Fruit fly (Drosophila melanogaster) whole organism, embryonic: ENCODE results near the gene Apoltp.

Source experiments
- Ada2b ChIP-seq: fragments of 200-800 bp; sonication (Bioruptor generic); IDR thresholded peaks from 2 replicates; pipeline ENCODE4 v1.3.6; 2022; ENCODE audit warnings: missing biosample characterization, missing genetic modification characterization
- Asciz ChIP-seq: fragments of 200-800 bp; sonication (Bioruptor generic); optimal IDR thresholded peaks from 2 replicates; lab custom pipeline; 2017; ENCODE audit warnings: missing biosample characterization, mild to moderate bottlenecking, missing genetic modification characterization, missing genetic modification reagents
- Atf6 ChIP-seq: fragments of 200-800 bp; sonication (Bioruptor generic); IDR thresholded peaks from 2 replicates; pipeline ENCODE4 v1.3.6; 2022; ENCODE audit warnings: missing biosample characterization, missing genetic modification characterization
- B-H2 ChIP-seq: fragments of 200-800 bp; sonication (Bioruptor generic); optimal IDR thresholded peaks from 2 replicates; lab custom pipeline; 2018; ENCODE audit warnings: missing biosample characterization, mild to moderate bottlenecking, missing genetic modification characterization
- Blimp-1 ChIP-seq: fragments of 200-800 bp; sonication (Bioruptor generic); optimal IDR thresholded peaks from 3 replicates; lab custom pipeline; 2018; ENCODE audit warnings: missing biosample characterization, missing genetic modification characterization, mild to moderate bottlenecking, moderate library complexity, missing genetic modification reagents
- CG10543 ChIP-seq: fragments of 200-800 bp; sonication (Bioruptor generic); optimal IDR thresholded peaks from 3 replicates; lab custom pipeline; 2017; ENCODE audit warnings: missing biosample characterization, mild to moderate bottlenecking, missing genetic modification characterization, moderate library complexity
- CG10654 ChIP-seq: fragments of 200-800 bp; sonication (Bioruptor generic); optimal IDR thresholded peaks from 2 replicates; lab custom pipeline; 2016; ENCODE audit warnings: missing biosample characterization, missing genetic modification characterization
- CG10979 ChIP-seq: fragments of 200-800 bp; sonication (Bioruptor generic); optimal IDR thresholded peaks from 2 replicates; lab custom pipeline; 2018; ENCODE audit warnings: missing biosample characterization, mild to moderate bottlenecking, missing genetic modification characterization, moderate library complexity
- CG11504 ChIP-seq: fragments of 200-800 bp; sonication (Bioruptor generic); optimal IDR thresholded peaks from 3 replicates; lab custom pipeline; 2019; ENCODE audit warnings: missing biosample characterization, mild to moderate bottlenecking, missing genetic modification characterization, moderate library complexity
- CG11695 ChIP-seq: fragments of 200-800 bp; sonication (Bioruptor generic); IDR thresholded peaks from 3 replicates; pipeline ENCODE4 v1.3.6; 2022; ENCODE audit warnings: missing biosample characterization, missing genetic modification characterization
- CG11696 ChIP-seq: fragments of 200-800 bp; sonication (Bioruptor generic); IDR thresholded peaks from 2 replicates; pipeline ENCODE4 v1.3.6; 2022; ENCODE audit warnings: missing biosample characterization, missing genetic modification characterization
- CG14050 ChIP-seq: fragments of 200-800 bp; sonication (Bioruptor generic); IDR thresholded peaks from 3 replicates; pipeline ENCODE4 v1.3.6; 2022; ENCODE audit warnings: missing biosample characterization, missing genetic modification characterization
- CG15073 ChIP-seq: fragments of 200-800 bp; sonication (Bioruptor generic); optimal IDR thresholded peaks from 2 replicates; lab custom pipeline; 2016; ENCODE audit warnings: missing biosample characterization, missing genetic modification characterization
- CG17359 ChIP-seq: fragments of 200-800 bp; sonication (Bioruptor generic); optimal IDR thresholded peaks from 3 replicates; lab custom pipeline; 2018; ENCODE audit warnings: missing biosample characterization, mild to moderate bottlenecking, missing genetic modification characterization, moderate library complexity
- CG17612 ChIP-seq: fragments of 200-800 bp; sonication (Bioruptor generic); IDR thresholded peaks from 2 replicates; pipeline ENCODE4 v1.3.6; 2022; ENCODE audit warnings: missing biosample characterization, missing genetic modification characterization
- CG2889 ChIP-seq: fragments of 200-800 bp; sonication (Bioruptor generic); IDR thresholded peaks from 3 replicates; pipeline ENCODE4 v1.3.6; 2022; ENCODE audit warnings: missing biosample characterization, missing genetic modification characterization
- CG3065 ChIP-seq: fragments of 200-800 bp; sonication (Bioruptor generic); optimal IDR thresholded peaks from 2 replicates; lab custom pipeline; 2016; ENCODE audit warnings: missing biosample characterization, missing genetic modification characterization
- CG31441 ChIP-seq: fragments of 200-800 bp; sonication (Bioruptor generic); IDR thresholded peaks from 2 replicates; pipeline ENCODE4 v1.3.6; 2022; ENCODE audit warnings: missing biosample characterization, missing genetic modification characterization
- CG3726 ChIP-seq: fragments of 200-800 bp; sonication (Bioruptor generic); IDR thresholded peaks from 3 replicates; pipeline ENCODE4, ENCODE4 v1.3.6; 2022; ENCODE audit warnings: missing biosample characterization, missing genetic modification characterization
- CG4707 ChIP-seq: fragments of 200-800 bp; sonication (Bioruptor generic); optimal IDR thresholded peaks from 2 replicates; lab custom pipeline; 2018; ENCODE audit warnings: missing biosample characterization, mild to moderate bottlenecking, missing genetic modification characterization, moderate library complexity
- CG6765 ChIP-seq: fragments of 200-800 bp; sonication (Bioruptor generic); optimal IDR thresholded peaks from 3 replicates; lab custom pipeline; 2017; ENCODE audit warnings: missing biosample characterization, mild to moderate bottlenecking, missing genetic modification characterization
- Chrac-16 ChIP-seq: fragments of 200-800 bp; sonication (Bioruptor generic); optimal IDR thresholded peaks from 3 replicates; lab custom pipeline; 2016; ENCODE audit warnings: missing biosample characterization, missing genetic modification characterization
- Dad ChIP-seq: fragments of 200-800 bp; sonication (Bioruptor generic); optimal IDR thresholded peaks from 3 replicates; lab custom pipeline; 2016; ENCODE audit warnings: missing biosample characterization, missing genetic modification characterization
- Ets97D ChIP-seq: fragments of 200-800 bp; sonication (Bioruptor generic); optimal IDR thresholded peaks from 3 replicates; lab custom pipeline; 2016; ENCODE audit warnings: missing biosample characterization, missing genetic modification characterization
- Fer1 ChIP-seq: fragments of 200-800 bp; sonication (Bioruptor generic); optimal IDR thresholded peaks from 2 replicates; lab custom pipeline; 2017; ENCODE audit warnings: missing biosample characterization, mild to moderate bottlenecking, missing genetic modification characterization
- Gsc ChIP-seq: fragments of 200-800 bp; sonication (Bioruptor generic); IDR thresholded peaks from 2 replicates; pipeline ENCODE4 v1.3.6; 2022; ENCODE audit warnings: missing biosample characterization, missing genetic modification characterization
- Gug ChIP-seq: fragments of 200-800 bp; sonication (Bioruptor generic); IDR thresholded peaks from 4 replicates; pipeline ENCODE4 v1.3.6; 2022; ENCODE audit warnings: missing biosample characterization, missing genetic modification characterization
- HLH4C ChIP-seq: fragments of 200-800 bp; sonication (Bioruptor generic); IDR thresholded peaks from 3 replicates; pipeline ENCODE4 v1.3.6; 2022; ENCODE audit warnings: missing biosample characterization, missing genetic modification characterization; ENCODE audit not compliant: partially characterized antibody
- HmgZ ChIP-seq: fragments of 200-800 bp; sonication (Bioruptor generic); optimal IDR thresholded peaks from 2 replicates; lab custom pipeline; 2018; ENCODE audit warnings: missing biosample characterization, mild to moderate bottlenecking, missing genetic modification characterization
- Hmr ChIP-seq: fragments of 200-800 bp; sonication (Bioruptor generic); optimal IDR thresholded peaks from 3 replicates; lab custom pipeline; 2017; ENCODE audit warnings: mild to moderate bottlenecking, missing biosample characterization, missing genetic modification reagents, missing genetic modification characterization
- Hsf ChIP-seq: fragments of 200-800 bp; sonication (Bioruptor generic); optimal IDR thresholded peaks from 3 replicates; lab custom pipeline; 2016; ENCODE audit warnings: missing biosample characterization, missing genetic modification characterization
- MBD-R2 ChIP-seq: fragments of 200-800 bp; sonication (Bioruptor generic); IDR thresholded peaks from 2 replicates; pipeline ENCODE4 v1.3.6; 2022; ENCODE audit warnings: missing biosample characterization, missing genetic modification characterization
- MTF-1 ChIP-seq: fragments of 200-800 bp; sonication (Bioruptor generic); optimal IDR thresholded peaks from 2 replicates; lab custom pipeline; 2018; ENCODE audit warnings: missing biosample characterization, mild to moderate bottlenecking, missing genetic modification characterization, borderline replicate concordance
- NC2β ChIP-seq: fragments of 200-800 bp; sonication (Bioruptor generic); optimal IDR thresholded peaks from 2 replicates; lab custom pipeline; 2016; ENCODE audit warnings: missing biosample characterization, missing genetic modification characterization
- Poxn ChIP-seq: fragments of 200-800 bp; sonication (Bioruptor generic); IDR thresholded peaks from 2 replicates; pipeline ENCODE4 v1.3.6; 2022; ENCODE audit warnings: missing biosample characterization, missing genetic modification characterization
- Ravus ChIP-seq: fragments of 200-800 bp; sonication (Bioruptor generic); IDR thresholded peaks from 2 replicates; pipeline ENCODE4 v1.3.6; 2022; ENCODE audit warnings: missing biosample characterization, missing genetic modification characterization
- Sox102F ChIP-seq: fragments of 200-800 bp; sonication (Bioruptor generic); optimal IDR thresholded peaks from 2 replicates; lab custom pipeline; 2018; ENCODE audit warnings: missing biosample characterization, mild to moderate bottlenecking, missing genetic modification characterization, moderate library complexity
- aop ChIP-seq: fragments of 200-800 bp; sonication (Bioruptor generic); IDR thresholded peaks from 2 replicates; pipeline ENCODE4 v1.3.6; 2022; ENCODE audit warnings: missing biosample characterization, missing genetic modification characterization
- chm ChIP-seq: fragments of 200-800 bp; sonication (Bioruptor generic); IDR thresholded peaks from 2 replicates; pipeline ENCODE4 v1.3.6; 2022; ENCODE audit warnings: missing biosample characterization, missing genetic modification characterization
- cwo ChIP-seq: fragments of 200-800 bp; sonication (Bioruptor generic); optimal IDR thresholded peaks from 3 replicates; lab custom pipeline; 2017; ENCODE audit warnings: missing biosample characterization, missing genetic modification characterization, mild to moderate bottlenecking, moderate library complexity, missing genetic modification reagents
- dpn ChIP-seq, 2 experiments: fragments of 200-800 bp; sonication (Bioruptor generic); optimal IDR thresholded peaks; 3 replicates each; lab custom pipeline; 2016; ENCODE audit warnings: missing biosample characterization in 2 of 2, missing genetic modification characterization in 2 of 2
- eve ChIP-seq, 2 experiments: fragments of >200 bp; optimal IDR thresholded peaks; 2 replicates each; lab custom pipeline; 2017; ENCODE audit warnings: missing biosample characterization in 2 of 2, missing genetic modification characterization in 2 of 2
- fd96Cb ChIP-seq: fragments of 200-800 bp; sonication (Bioruptor generic); optimal IDR thresholded peaks from 2 replicates; lab custom pipeline; 2018; ENCODE audit warnings: missing biosample characterization, mild to moderate bottlenecking, missing genetic modification characterization, moderate library complexity
- ftz-f1 ChIP-seq: fragments of 200-800 bp; sonication (Bioruptor generic); optimal IDR thresholded peaks from 2 replicates; lab custom pipeline; 2016; ENCODE audit warnings: missing biosample characterization, missing genetic modification characterization
- lilli ChIP-seq: fragments of 200-800 bp; sonication (Bioruptor generic); optimal IDR thresholded peaks from 3 replicates; lab custom pipeline; 2016; ENCODE audit warnings: missing biosample characterization, missing genetic modification characterization
- onecut ChIP-seq: fragments of 200-800 bp; sonication (Bioruptor generic); IDR thresholded peaks from 2 replicates; pipeline ENCODE4 v1.3.6; 2022; ENCODE audit warnings: missing biosample characterization, missing genetic modification characterization
- salm ChIP-seq: fragments of 200-800 bp; sonication (Bioruptor generic); optimal IDR thresholded peaks from 2 replicates; lab custom pipeline; 2018; ENCODE audit warnings: missing biosample characterization, mild to moderate bottlenecking, missing genetic modification characterization
- seq ChIP-seq: fragments of 200-800 bp; sonication (Bioruptor generic); IDR thresholded peaks from 2 replicates; pipeline ENCODE4 v1.3.6; 2022; ENCODE audit warnings: missing biosample characterization, missing genetic modification characterization
- sob ChIP-seq: fragments of 200-800 bp; sonication (Bioruptor generic); IDR thresholded peaks from 2 replicates; pipeline ENCODE4 v1.3.6; 2022; ENCODE audit warnings: missing biosample characterization, missing genetic modification characterization
- sr ChIP-seq: fragments of 200-800 bp; sonication (Bioruptor generic); IDR thresholded peaks from 3 replicates; pipeline ENCODE4 v1.3.6; 2022; ENCODE audit warnings: missing biosample characterization, missing genetic modification characterization
- tna ChIP-seq: fragments of 200-800 bp; sonication (Bioruptor generic); IDR thresholded peaks from 2 replicates; pipeline ENCODE4 v1.3.6; 2022; ENCODE audit warnings: missing biosample characterization, missing genetic modification characterization; ENCODE audit not compliant: partially characterized antibody
- tx ChIP-seq: fragments of 200-800 bp; sonication (Bioruptor generic); optimal IDR thresholded peaks from 2 replicates; lab custom pipeline; 2016; ENCODE audit warnings: missing biosample characterization, missing genetic modification characterization

The Apoltp gene

DNA sequence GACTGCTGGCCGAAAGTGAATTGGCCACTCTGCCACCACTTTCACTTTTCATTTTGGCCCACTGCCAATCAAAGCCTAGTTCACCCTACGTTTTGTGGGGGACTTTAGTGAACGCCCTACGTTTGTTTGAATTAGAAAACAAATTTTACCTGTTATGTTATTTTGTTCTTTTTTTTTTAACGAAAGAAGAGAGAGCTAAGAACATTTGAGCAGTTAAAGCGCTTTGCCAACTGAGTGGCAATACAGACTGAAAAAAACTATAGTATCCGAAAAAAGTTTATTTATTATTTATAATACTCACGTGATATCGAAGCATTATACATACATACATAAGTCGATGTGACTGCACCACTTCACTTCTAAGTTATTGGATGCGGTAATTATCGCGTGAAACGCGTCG lies 16.1 kb upstream of the Apoltp start (continued):
- TF ChIP-seq cwo (GFP tag; lab: Kevin White, UChicago) (peak; percentile 58), sr (GFP tag; lab: Robert Waterston, UW) (no peak), CG6765 (GFP tag; lab: Kevin White, UChicago) (no peak), chm (GFP tag; lab: Robert Waterston, UW) (no peak), tx (GFP tag; lab: Kevin White, UChicago) (no peak), Ets97D (GFP tag; lab: Kevin White, UChicago) (no peak), CG11695 (GFP tag; lab: Robert Waterston, UW) (no peak), CG4707 (GFP tag; lab: Kevin White, UChicago) (no peak), CG10654 (no peak), Chrac-16 (GFP tag; lab: Kevin White, UChicago) (no peak), fd96Cb (tag; lab: Kevin White, UChicago) (no peak), dpn (GFP tag; optimal IDR thresholded peaks at IDR 0.05; lab: Kevin White, UChicago) (no peak), NC2β (GFP tag; lab: Kevin White, UChicago) (no peak), aop (GFP tag; lab: Robert Waterston, UW) (no peak), Gsc (GFP tag; lab: Robert Waterston, UW) (no peak), eve (GFP tag; optimal IDR thresholded peaks at IDR 0.05; lab: Kevin White, UChicago) (peak in 1 of 2 experiments; percentile 35), Ada2b (0 out of 2 replicates have a peak, but pooled peaks have one; percentile 18), salm (tag; lab: Kevin White, UChicago) (no peak), ftz-f1 (GFP tag; lab: Kevin White, UChicago) (no peak), Hmr (GFP tag; lab: Kevin White, UChicago) (peak; percentile 34), CG11696 (GFP tag; lab: Robert Waterston, UW) (no peak), Fer1 (peak; percentile 55), B-H2 (GFP tag; lab: Kevin White, UChicago) (no peak), lilli (GFP tag; lab: Kevin White, UChicago) (no peak), CG31441 (GFP tag; lab: Robert Waterston, UW) (peak; percentile 38; the same call in 1 of the 2 replicates), CG3726 (GFP tag; lab: Robert Waterston, UW) (no peak), seq (no peak), HmgZ (no peak), CG2889 (GFP tag; lab: Robert Waterston, UW) (no peak), Poxn (GFP tag; lab: Robert Waterston, UW) (no peak), tna (GFP tag; lab: Robert Waterston, UW) (no peak), onecut (GFP tag; lab: Robert Waterston, UW) (no peak), Ravus (GFP tag; lab: Robert Waterston, UW) (no peak), CG17612 (no peak), Sox102F (GFP tag; lab: Kevin White, UChicago) (peak; percentile 59), MBD-R2 (GFP tag; lab: Robert Waterston, UW) (no peak), Dad (GFP tag; lab: Kevin White, UChicago) (no peak), CG11504 (tag; lab: Kevin White, UChicago) (peak; percentile 61), CG14050 (GFP tag; lab: Robert Waterston, UW) (no peak), HLH4C (GFP tag; lab: Robert Waterston, UW) (no peak), Atf6 (GFP tag; lab: Robert Waterston, UW) (no peak), MTF-1 (GFP tag; lab: Kevin White, UChicago) (no peak), CG3065 (GFP tag; lab: Kevin White, UChicago) (no peak), CG17359 (tag; lab: Kevin White, UChicago) (peak; percentile 39), CG10979 (tag; lab: Kevin White, UChicago) (peak; percentile 23), sob (GFP tag; lab: Robert Waterston, UW) (no peak), Hsf (GFP tag; lab: Kevin White, UChicago) (peak; percentile 6), CG15073 (GFP tag; lab: Kevin White, UChicago) (no peak), Gug (no peak), Asciz (peak; percentile 38), Blimp-1 (GFP tag; lab: Kevin White, UChicago) (peak; percentile 82), CG10543 (GFP tag; lab: Kevin White, UChicago) (no peak)
